Fruit fly (Drosophila melanogaster): Measurements from ENCODE around the gene p38a.

DNA sequence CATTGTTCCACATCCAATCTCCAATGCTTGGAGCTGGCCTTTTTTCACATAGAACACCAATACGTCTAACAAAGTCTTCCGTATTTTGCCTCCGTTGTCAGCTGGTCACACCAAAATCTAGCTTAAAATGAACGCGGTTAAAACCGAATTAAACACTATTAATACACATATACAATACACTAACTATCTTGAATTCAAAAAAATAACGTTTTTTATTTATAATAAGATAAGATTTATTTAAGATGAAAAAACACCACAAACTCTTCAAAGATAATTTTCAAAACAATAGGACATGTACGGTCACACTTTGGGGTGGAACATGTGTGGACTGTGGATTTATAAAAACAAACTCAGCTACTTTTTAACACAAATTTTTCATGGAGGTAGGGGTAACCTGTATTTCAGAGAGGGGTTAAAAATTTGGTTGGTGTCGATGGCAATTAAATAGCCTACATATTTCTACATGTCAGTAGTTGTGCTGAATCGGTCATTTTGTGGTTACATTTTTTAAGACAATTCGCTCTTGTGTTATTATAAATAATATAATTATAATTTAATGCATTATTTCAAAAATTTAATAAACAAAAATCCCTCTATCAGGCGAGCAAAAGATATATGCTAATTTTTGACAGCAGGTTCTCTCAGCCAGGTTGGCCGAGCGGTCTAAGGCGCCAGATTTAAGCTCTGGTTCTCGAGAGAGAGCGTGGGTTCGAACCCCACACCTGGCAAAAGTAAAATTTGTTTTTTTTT lies 39.6 kb downstream of the p38a start, which contains the start of gene CG13605:
- no peak for TF ChIP-seq psq (optimal IDR thresholded peaks at IDR 0.05)
- no peak for TF ChIP-seq pan (optimal IDR thresholded peaks at IDR 0.05)
- TF ChIP-seq EcR (GFP tag; optimal IDR thresholded peaks at IDR 0.05): no peak

Measured in whole organism.